Fruit fly (Drosophila melanogaster) whole organism, embryonic: ENCODE data around the gene SC35.

Experiments used
- Atf-2 ChIP-seq: fragments of 200-800 bp; sonication (Bioruptor generic); optimal IDR thresholded peaks from 2 replicates; lab custom pipeline; 2016; ENCODE audit warnings: missing biosample characterization, missing genetic modification characterization
- Atf3 ChIP-seq: fragments of 200-800 bp; sonication (Bioruptor generic); optimal IDR thresholded peaks from 3 replicates; lab custom pipeline; 2016; ENCODE audit warnings: missing biosample characterization, missing genetic modification characterization
- C15 ChIP-seq: fragments of 200-800 bp; sonication (Bioruptor generic); IDR thresholded peaks from 3 replicates; pipeline ENCODE4 v1.3.6; 2022; ENCODE audit warnings: missing biosample characterization, missing genetic modification characterization
- CG1024 ChIP-seq: fragments of 200-800 bp; sonication (Bioruptor generic); IDR thresholded peaks from 2 replicates; pipeline ENCODE4 v1.3.6; 2022; ENCODE audit warnings: missing biosample characterization, missing genetic modification characterization
- CG10321 ChIP-seq: fragments of 200-800 bp; sonication (Bioruptor generic); IDR thresholded peaks from 2 replicates; pipeline ENCODE4 v1.3.6; 2022; ENCODE audit warnings: missing biosample characterization, missing genetic modification characterization
- CG10979 ChIP-seq: fragments of 200-800 bp; sonication (Bioruptor generic); optimal IDR thresholded peaks from 2 replicates; lab custom pipeline; 2018; ENCODE audit warnings: missing biosample characterization, mild to moderate bottlenecking, missing genetic modification characterization, moderate library complexity
- CG11247 ChIP-seq: fragments of 200-800 bp; sonication (Bioruptor generic); IDR thresholded peaks from 2 replicates; pipeline ENCODE4 v1.3.6; 2022; ENCODE audit warnings: missing biosample characterization, missing genetic modification characterization
- CG15011 ChIP-seq: fragments of 200-800 bp; sonication (Bioruptor generic); optimal IDR thresholded peaks from 3 replicates; lab custom pipeline; 2018; ENCODE audit warnings: missing biosample characterization, mild to moderate bottlenecking, missing genetic modification characterization
- CG16815 ChIP-seq: fragments of 200-800 bp; sonication (Bioruptor generic); optimal IDR thresholded peaks from 3 replicates; lab custom pipeline; 2017; ENCODE audit warnings: missing biosample characterization, mild to moderate bottlenecking, missing genetic modification characterization
- CG17568 ChIP-seq: fragments of 200-800 bp; sonication (Bioruptor generic); optimal IDR thresholded peaks from 2 replicates; lab custom pipeline; 2018; ENCODE audit warnings: missing biosample characterization, mild to moderate bottlenecking, missing genetic modification characterization, moderate library complexity
- CG1792 ChIP-seq: fragments of 200-800 bp; sonication (Bioruptor generic); optimal IDR thresholded peaks from 2 replicates; lab custom pipeline; 2016; ENCODE audit warnings: missing biosample characterization, missing genetic modification characterization
- CG32772 ChIP-seq: fragments of 200-800 bp; sonication (Bioruptor generic); IDR thresholded peaks from 2 replicates; pipeline ENCODE4 v1.3.6; 2022; ENCODE audit warnings: missing biosample characterization, missing genetic modification characterization
- CG6813 ChIP-seq: fragments of 200-800 bp; sonication (Bioruptor generic); optimal IDR thresholded peaks from 2 replicates; lab custom pipeline; 2017; ENCODE audit warnings: missing biosample characterization, missing genetic modification characterization, mild to moderate bottlenecking, moderate library complexity, missing genetic modification reagents
- CG7786 ChIP-seq: fragments of 200-800 bp; sonication (Bioruptor generic); optimal IDR thresholded peaks from 2 replicates; lab custom pipeline; 2016; ENCODE audit warnings: missing biosample characterization, missing genetic modification characterization
- CG8388 ChIP-seq: fragments of 200-800 bp; sonication (Bioruptor generic); optimal IDR thresholded peaks from 2 replicates; lab custom pipeline; 2019; ENCODE audit warnings: missing biosample characterization, mild to moderate bottlenecking, missing genetic modification characterization, moderate library complexity
- CG9215 ChIP-seq: fragments of 200-800 bp; sonication (Bioruptor generic); IDR thresholded peaks from 2 replicates; pipeline ENCODE4 v1.3.6; 2022; ENCODE audit warnings: missing biosample characterization, missing genetic modification characterization
- CG9727 ChIP-seq: fragments of 200-800 bp; sonication (Bioruptor generic); optimal IDR thresholded peaks from 3 replicates; lab custom pipeline; 2017; ENCODE audit warnings: missing biosample characterization, mild to moderate bottlenecking, missing genetic modification characterization
- CG9876 ChIP-seq: fragments of 200-800 bp; sonication (Bioruptor generic); optimal IDR thresholded peaks from 2 replicates; lab custom pipeline; 2016; ENCODE audit warnings: missing biosample characterization, missing genetic modification characterization
- CHES-1-like ChIP-seq: fragments of 200-800 bp; sonication (Bioruptor generic); optimal IDR thresholded peaks from 2 replicates; lab custom pipeline; 2016; ENCODE audit warnings: missing biosample characterization, missing genetic modification characterization
- CkIIα-i1 ChIP-seq: fragments of 200-800 bp; sonication (Bioruptor generic); IDR thresholded peaks from 2 replicates; pipeline ENCODE4 v1.3.6; 2022; ENCODE audit warnings: missing biosample characterization, missing genetic modification characterization
- D ChIP-seq, 2 experiments: fragments of 200-800 bp in 1 of 2; fragments of >200 bp in 1 of 2; sonication (Bioruptor generic) in 1 of 2; optimal IDR thresholded peaks; 2 replicates in 1 of 2; 3 replicates in 1 of 2; lab custom pipeline; 2017; ENCODE audit warnings: mild to moderate bottlenecking in 1 of 2, missing biosample characterization in 1 of 2, missing genetic modification characterization in 1 of 2, missing genetic modification reagents in 1 of 2
- Hey ChIP-seq: fragments of 200-800 bp; sonication (Bioruptor generic); optimal IDR thresholded peaks from 3 replicates; lab custom pipeline; 2018; ENCODE audit warnings: missing biosample characterization, mild to moderate bottlenecking, missing genetic modification characterization
- Hmx ChIP-seq: fragments of 200-800 bp; sonication (Bioruptor generic); optimal IDR thresholded peaks from 2 replicates; lab custom pipeline; 2016; ENCODE audit warnings: missing biosample characterization, missing genetic modification characterization
- Hr3 ChIP-seq: fragments of 200-800 bp; sonication (Bioruptor generic); optimal IDR thresholded peaks from 3 replicates; lab custom pipeline; 2016; ENCODE audit warnings: missing biosample characterization, missing genetic modification characterization
- Hr39 ChIP-seq: fragments of >200 bp; optimal IDR thresholded peaks from 2 replicates; lab custom pipeline; 2017
- NFAT ChIP-seq: fragments of 200-800 bp; sonication (Bioruptor generic); IDR thresholded peaks from 2 replicates; pipeline ENCODE4 v1.3.6; 2022; ENCODE audit warnings: missing biosample characterization, missing genetic modification characterization
- Optix ChIP-seq: fragments of 200-800 bp; sonication (Bioruptor generic); IDR thresholded peaks from 3 replicates; pipeline ENCODE4 v1.3.6; 2022; ENCODE audit warnings: missing biosample characterization, missing genetic modification characterization
- Xbp1 ChIP-seq: fragments of 200-800 bp; sonication (Bioruptor generic); optimal IDR thresholded peaks from 3 replicates; lab custom pipeline; 2016; ENCODE audit warnings: missing biosample characterization, mild to moderate bottlenecking, missing genetic modification characterization
- amos ChIP-seq: fragments of 200-800 bp; sonication (Bioruptor generic); IDR thresholded peaks from 2 replicates; pipeline ENCODE4 v1.3.6; 2022; ENCODE audit warnings: missing biosample characterization, missing genetic modification characterization; ENCODE audit not compliant: partially characterized antibody
- bbx ChIP-seq: fragments of 200-800 bp; sonication (Bioruptor generic); IDR thresholded peaks from 2 replicates; pipeline ENCODE4 v1.3.6; 2022; ENCODE audit warnings: missing biosample characterization, missing genetic modification characterization; ENCODE audit not compliant: partially characterized antibody
- da ChIP-seq: fragments of 200-800 bp; sonication (Bioruptor generic); optimal IDR thresholded peaks from 2 replicates; lab custom pipeline; 2016; ENCODE audit warnings: missing biosample characterization, missing genetic modification characterization
- disco-r ChIP-seq: fragments of 200-800 bp; sonication (Bioruptor generic); optimal IDR thresholded peaks from 2 replicates; lab custom pipeline; 2016; ENCODE audit warnings: missing biosample characterization, missing genetic modification characterization
- gce ChIP-seq: fragments of 200-800 bp; sonication (Bioruptor generic); IDR thresholded peaks from 3 replicates; pipeline ENCODE4 v1.3.6; 2022; ENCODE audit warnings: missing biosample characterization, missing genetic modification characterization
- gem ChIP-seq: fragments of 200-800 bp; sonication (Bioruptor generic); optimal IDR thresholded peaks from 2 replicates; lab custom pipeline; 2019; ENCODE audit warnings: missing biosample characterization, mild to moderate bottlenecking, missing genetic modification characterization, moderate library complexity
- grn ChIP-seq: fragments of 200-800 bp; sonication (Bioruptor generic); optimal IDR thresholded peaks from 3 replicates; lab custom pipeline; 2017; ENCODE audit warnings: missing biosample characterization, missing genetic modification characterization
- lmd ChIP-seq: fragments of 200-800 bp; sonication (Bioruptor generic); IDR thresholded peaks from 2 replicates; pipeline ENCODE4 v1.3.6; 2022; ENCODE audit warnings: missing biosample characterization, missing genetic modification characterization
- nmo ChIP-seq: fragments of 200-800 bp; sonication (Bioruptor generic); optimal IDR thresholded peaks from 2 replicates; lab custom pipeline; 2018; ENCODE audit warnings: missing biosample characterization, mild to moderate bottlenecking, missing genetic modification characterization, moderate library complexity
- phol ChIP-seq: fragments of 200-800 bp; sonication (Bioruptor generic); optimal IDR thresholded peaks from 3 replicates; lab custom pipeline; 2018; ENCODE audit warnings: missing biosample characterization, mild to moderate bottlenecking, missing genetic modification characterization, moderate library complexity
- psq ChIP-seq: fragments of 200-800 bp; sonication (Bioruptor generic); optimal IDR thresholded peaks from 2 replicates; lab custom pipeline; 2017; ENCODE audit warnings: missing biosample characterization, missing genetic modification characterization
- salm ChIP-seq: fragments of 200-800 bp; sonication (Bioruptor generic); optimal IDR thresholded peaks from 2 replicates; lab custom pipeline; 2018; ENCODE audit warnings: missing biosample characterization, mild to moderate bottlenecking, missing genetic modification characterization
- slbo ChIP-seq: fragments of 200-800 bp; sonication (Bioruptor generic); IDR thresholded peaks from 2 replicates; pipeline ENCODE4 v1.3.6; 2022; ENCODE audit warnings: missing biosample characterization, missing genetic modification characterization
- stwl ChIP-seq: fragments of 200-800 bp; sonication (Bioruptor generic); optimal IDR thresholded peaks from 3 replicates; lab custom pipeline; 2018; ENCODE audit warnings: missing biosample characterization, mild to moderate bottlenecking, missing genetic modification characterization, moderate library complexity
- tin ChIP-seq: fragments of 200-800 bp; sonication (Bioruptor generic); optimal IDR thresholded peaks from 3 replicates; lab custom pipeline; 2016; ENCODE audit warnings: missing biosample characterization, missing genetic modification characterization
- tna ChIP-seq: fragments of 200-800 bp; sonication (Bioruptor generic); IDR thresholded peaks from 2 replicates; pipeline ENCODE4 v1.3.6; 2022; ENCODE audit warnings: missing biosample characterization, missing genetic modification characterization; ENCODE audit not compliant: partially characterized antibody
- trh ChIP-seq: fragments of 200-800 bp; sonication (Bioruptor generic); optimal IDR thresholded peaks from 2 replicates; lab custom pipeline; 2016; ENCODE audit warnings: missing biosample characterization, missing genetic modification characterization
- twi ChIP-seq: fragments of 200-800 bp; optimal IDR thresholded peaks from 2 replicates; lab custom pipeline; 2019; ENCODE audit warnings: missing biosample characterization, mild to moderate bottlenecking, missing genetic modification characterization, moderate library complexity
- usp ChIP-seq: fragments of >200 bp; optimal IDR thresholded peaks from 2 replicates; lab custom pipeline; 2017; ENCODE audit warnings: missing biosample characterization, missing genetic modification characterization
- vfl ChIP-seq: fragments of 200-800 bp; sonication (Bioruptor generic); optimal IDR thresholded peaks from 2 replicates; lab custom pipeline; 2016; ENCODE audit warnings: missing biosample characterization, missing genetic modification characterization
- wek ChIP-seq: fragments of 200-800 bp; sonication (Bioruptor generic); optimal IDR thresholded peaks from 3 replicates; lab custom pipeline; 2018; ENCODE audit warnings: missing biosample characterization, mild to moderate bottlenecking, missing genetic modification characterization, moderate library complexity
- yki ChIP-seq: fragments of >200 bp; optimal IDR thresholded peaks from 3 replicates; lab custom pipeline; 2018
- zfh2 ChIP-seq: fragments of 200-800 bp; sonication (Bioruptor generic); optimal IDR thresholded peaks from 2 replicates; lab custom pipeline; 2016; ENCODE audit warnings: missing biosample characterization, missing genetic modification characterization

SC35 gene

dm6 chr2L:12465164-12466011 is 30.9 kb upstream of the SC35 start (continued):
- TF ChIP-seq CG9727 (peak; percentile 35), CG1024 (GFP tag; lab: Robert Waterston, UW) (no peak), bbx (GFP tag; lab: Robert Waterston, UW) (no peak), CG17568 (GFP tag; lab: Kevin White, UChicago) (peak; percentile 45), C15 (GFP tag; lab: Robert Waterston, UW) (no peak), wek (GFP tag; lab: Kevin White, UChicago) (peak; percentile 27), CG11247 (GFP tag; lab: Robert Waterston, UW) (no peak), CG15011 (no peak), zfh2 (no peak), Hr3 (GFP tag; lab: Kevin White, UChicago) (no peak), phol (tag; lab: Kevin White, UChicago) (no peak), da (GFP tag; lab: Kevin White, UChicago) (no peak), CG16815 (GFP tag; lab: Kevin White, UChicago) (no peak), CG32772 (GFP tag; lab: Robert Waterston, UW) (no peak), Hey (tag; lab: Kevin White, UChicago) (no peak), CG9215 (GFP tag; lab: Robert Waterston, UW) (no peak), trh (GFP tag; lab: Kevin White, UChicago) (no peak), Xbp1 (GFP tag; lab: Kevin White, UChicago) (no peak), stwl (tag; lab: Kevin White, UChicago) (no peak), CG9876 (GFP tag; lab: Kevin White, UChicago) (no peak), CG6813 (GFP tag; lab: Kevin White, UChicago) (peak; percentile 70), vfl (GFP tag; lab: Kevin White, UChicago) (no peak), Optix (GFP tag; lab: Robert Waterston, UW) (no peak), CG10321 (GFP tag; lab: Robert Waterston, UW) (no peak), CHES-1-like (no peak), disco-r (no peak), tna (GFP tag; lab: Robert Waterston, UW) (no peak), tin (GFP tag; lab: Kevin White, UChicago) (no peak), gce (GFP tag; lab: Robert Waterston, UW) (peak; percentile 50; the same call in 1 of the 3 replicates), Atf-2 (GFP tag; lab: Kevin White, UChicago) (no peak), slbo (no peak), CkIIα-i1 (GFP tag; lab: Robert Waterston, UW) (no peak), psq (GFP tag; lab: Kevin White, UChicago) (no peak), Atf3 (GFP tag; lab: Kevin White, UChicago) (no peak), Hmx (GFP tag; lab: Kevin White, UChicago) (no peak), CG8388 (GFP tag; lab: Kevin White, UChicago) (peak; percentile 17), CG1792 (GFP tag; lab: Kevin White, UChicago) (no peak), NFAT (GFP tag; lab: Robert Waterston, UW) (no peak; the same call in 1 of the 2 replicates), usp (GFP tag; lab: Kevin White, UChicago) (no peak), CG10979 (tag; lab: Kevin White, UChicago) (no peak), CG7786 (GFP tag; lab: Kevin White, UChicago) (no peak), yki (lab: Kevin White, UChicago) (no peak), Hr39 (lab: Kevin White, UChicago) (no peak), gem (tag; lab: Kevin White, UChicago) (peak; percentile 56), lmd (GFP tag; lab: Robert Waterston, UW) (no peak), twi (tag; lab: Kevin White, UChicago) (peak; percentile 24), salm (no peak), nmo (no peak), amos (no peak), grn (peak; percentile 2), D (optimal IDR thresholded peaks at IDR 0.05; lab: Kevin White, UChicago) (no peak), D (GFP tag; optimal IDR thresholded peaks at IDR 0.05; lab: Kevin White, UChicago) (no peak)
